Worm (Caenorhabditis elegans) whole organism, L2 larva: Measurements from ENCODE around the gene ZC15.1.
A peak's percentile ranks its signal among the peaks of the same experiment; 100 is the strongest.

Experiments used
- C34F6.9 ChIP-seq: fragments of 150-350 bp; optimal IDR thresholded peaks from 2 replicates; lab custom pipeline; 2014; ENCODE audit warnings: missing biosample characterization, missing genetic modification characterization
- R02D3.7 ChIP-seq: fragments of 150-350 bp; optimal IDR thresholded peaks from 2 replicates; lab custom pipeline; 2014; ENCODE audit warnings: missing biosample characterization, missing genetic modification characterization
- Y55F3AM.14 ChIP-seq: fragments of 200-800 bp; sonication (Bioruptor generic); optimal IDR thresholded peaks from 2 replicates; lab custom pipeline; 2018; ENCODE audit warnings: mild to moderate bottlenecking, missing genetic modification characterization, missing compliant biosample characterization
- ZK546.5 ChIP-seq: sonication (generic microtip); optimal IDR thresholded peaks from 2 replicates; lab custom pipeline; 2017; ENCODE audit warnings: missing biosample characterization, missing genetic modification characterization
- alr-1 ChIP-seq: fragments of 150-350 bp; optimal IDR thresholded peaks from 2 replicates; lab custom pipeline; 2014; ENCODE audit warnings: missing biosample characterization, missing genetic modification characterization
- aly-2 ChIP-seq: fragments of 150-350 bp; optimal IDR thresholded peaks from 2 replicates; lab custom pipeline; 2014; ENCODE audit warnings: missing biosample characterization, missing genetic modification characterization
- ama-1 ChIP-seq: fragments of 150-350 bp; optimal IDR thresholded peaks from 2 replicates; lab custom pipeline; 2018; ENCODE audit warnings: inconsistent platforms
- ceh-16 ChIP-seq: fragments of 150-350 bp; optimal IDR thresholded peaks from 2 replicates; lab custom pipeline; 2014; ENCODE audit warnings: missing biosample characterization, missing genetic modification characterization
- ceh-82 ChIP-seq: fragments of 150-350 bp; optimal IDR thresholded peaks from 2 replicates; lab custom pipeline; 2014; ENCODE audit warnings: missing biosample characterization, missing genetic modification characterization
- crh-2 ChIP-seq: sonication (generic microtip); optimal IDR thresholded peaks from 2 replicates; lab custom pipeline; 2017; ENCODE audit warnings: missing biosample characterization, missing genetic modification characterization
- dmd-4 ChIP-seq: sonication (generic microtip); optimal IDR thresholded peaks from 2 replicates; lab custom pipeline; 2017; ENCODE audit warnings: missing biosample characterization, missing genetic modification characterization
- elt-1 ChIP-seq: fragments of 150-350 bp; optimal IDR thresholded peaks from 2 replicates; lab custom pipeline; 2014; ENCODE audit warnings: missing biosample characterization, missing genetic modification characterization
- elt-3 ChIP-seq: sonication (generic microtip); optimal IDR thresholded peaks from 2 replicates; lab custom pipeline; 2017; ENCODE audit warnings: missing biosample characterization, missing genetic modification characterization
- fos-1 ChIP-seq: fragments of 150-350 bp; optimal IDR thresholded peaks from 2 replicates; lab custom pipeline; 2014; ENCODE audit warnings: missing biosample characterization, missing genetic modification characterization
- gmeb-1 ChIP-seq: fragments of 150-350 bp; optimal IDR thresholded peaks from 2 replicates; lab custom pipeline; 2014; ENCODE audit warnings: missing biosample characterization, missing genetic modification characterization
- lin-11 ChIP-seq: fragments of 150-350 bp; sonication (generic microtip); optimal IDR thresholded peaks from 2 replicates; lab custom pipeline; 2014; ENCODE audit warnings: missing biosample characterization, missing genetic modification characterization, inconsistent platforms, mixed read lengths
- lin-13 ChIP-seq: fragments of 150-350 bp; optimal IDR thresholded peaks from 2 replicates; lab custom pipeline; 2014; ENCODE audit warnings: missing biosample characterization, missing genetic modification reagents, missing genetic modification characterization
- lin-39 ChIP-seq: fragments of 150-350 bp; optimal IDR thresholded peaks from 2 replicates; lab custom pipeline; 2014; ENCODE audit warnings: missing biosample characterization, missing genetic modification reagents, missing genetic modification characterization
- lsy-2 ChIP-seq, 2 experiments: fragments of 150-350 bp in 1 of 2; sonication (generic microtip) in 1 of 2; optimal IDR thresholded peaks; 2 replicates each; lab custom pipeline; 2014 to 2017; ENCODE audit warnings: missing biosample characterization in 2 of 2, missing genetic modification characterization in 2 of 2
- mbf-1 ChIP-seq: sonication (generic microtip); optimal IDR thresholded peaks from 2 replicates; lab custom pipeline; 2017; ENCODE audit warnings: missing biosample characterization, missing genetic modification characterization
- mdl-1 ChIP-seq, 2 experiments: fragments of 150-350 bp in 1 of 2; sonication (generic microtip) in 1 of 2; optimal IDR thresholded peaks; 2 replicates each; lab custom pipeline; 2017; ENCODE audit warnings: missing biosample characterization in 2 of 2, missing genetic modification characterization in 2 of 2
- nhr-10 ChIP-seq: sonication (generic microtip); optimal IDR thresholded peaks from 2 replicates; lab custom pipeline; 2017; ENCODE audit warnings: missing biosample characterization, missing genetic modification characterization
- nhr-11 ChIP-seq: fragments of 150-350 bp; optimal IDR thresholded peaks from 2 replicates; lab custom pipeline; 2014; ENCODE audit warnings: missing biosample characterization, missing genetic modification characterization
- nhr-129 ChIP-seq: fragments of 150-350 bp; optimal IDR thresholded peaks from 2 replicates; lab custom pipeline; 2014; ENCODE audit warnings: missing biosample characterization, missing genetic modification characterization
- nhr-21 ChIP-seq: fragments of 150-350 bp; optimal IDR thresholded peaks from 2 replicates; lab custom pipeline; 2014; ENCODE audit warnings: missing biosample characterization, missing genetic modification characterization
- nhr-6 ChIP-seq: fragments of 150-350 bp; optimal IDR thresholded peaks from 2 replicates; lab custom pipeline; 2014; ENCODE audit warnings: missing biosample characterization, missing genetic modification characterization
- nhr-77 ChIP-seq: fragments of 150-350 bp; optimal IDR thresholded peaks from 2 replicates; lab custom pipeline; 2014; ENCODE audit warnings: missing biosample characterization, missing genetic modification characterization
- peb-1 ChIP-seq: fragments of 150-350 bp; optimal IDR thresholded peaks from 2 replicates; lab custom pipeline; 2014; ENCODE audit warnings: missing biosample characterization, missing genetic modification characterization
- sem-4 ChIP-seq: fragments of 150-350 bp; optimal IDR thresholded peaks from 2 replicates; lab custom pipeline; 2014; ENCODE audit warnings: missing biosample characterization, missing genetic modification reagents, missing genetic modification characterization
- skn-1 ChIP-seq: sonication (generic microtip); optimal IDR thresholded peaks from 2 replicates; lab custom pipeline; 2017; ENCODE audit warnings: missing biosample characterization, missing genetic modification characterization
- sma-3 ChIP-seq: sonication (generic microtip); optimal IDR thresholded peaks from 2 replicates; lab custom pipeline; 2016; ENCODE audit warnings: missing genetic modification reagents, missing genetic modification characterization, missing compliant biosample characterization
- sma-9 ChIP-seq, 2 experiments: fragments of 150-350 bp in 1 of 2; sonication (generic microtip) in 1 of 2; optimal IDR thresholded peaks; 2 replicates each; lab custom pipeline; 2014 to 2016; ENCODE audit warnings: missing genetic modification characterization in 2 of 2, mild to moderate bottlenecking in 1 of 2, missing biosample characterization in 1 of 2, missing compliant biosample characterization in 1 of 2, missing genetic modification reagents in 1 of 2, moderate library complexity in 1 of 2
- snpc-4 ChIP-seq: fragments of 150-350 bp; optimal IDR thresholded peaks from 2 replicates; lab custom pipeline; 2014; ENCODE audit warnings: missing biosample characterization, missing genetic modification characterization
- unc-55 ChIP-seq: fragments of 150-350 bp; sonication (generic microtip); optimal IDR thresholded peaks from 3 replicates; lab custom pipeline; 2014; ENCODE audit warnings: missing biosample characterization, missing genetic modification reagents, missing genetic modification characterization
- zag-1 ChIP-seq: fragments of 150-350 bp; optimal IDR thresholded peaks from 2 replicates; lab custom pipeline; 2014; ENCODE audit warnings: missing biosample characterization, missing genetic modification characterization
- ztf-1 ChIP-seq: fragments of 200-800 bp; sonication (Bioruptor generic); conservative IDR thresholded peaks from 2 replicates; pipeline ENCODE4 v1.3.6; 2022; ENCODE audit warnings: missing genetic modification characterization, missing compliant biosample characterization
- ztf-4 ChIP-seq: fragments of 150-350 bp; optimal IDR thresholded peaks from 2 replicates; lab custom pipeline; 2014; ENCODE audit warnings: missing biosample characterization, missing genetic modification characterization

Gene ZC15.1

DNA sequence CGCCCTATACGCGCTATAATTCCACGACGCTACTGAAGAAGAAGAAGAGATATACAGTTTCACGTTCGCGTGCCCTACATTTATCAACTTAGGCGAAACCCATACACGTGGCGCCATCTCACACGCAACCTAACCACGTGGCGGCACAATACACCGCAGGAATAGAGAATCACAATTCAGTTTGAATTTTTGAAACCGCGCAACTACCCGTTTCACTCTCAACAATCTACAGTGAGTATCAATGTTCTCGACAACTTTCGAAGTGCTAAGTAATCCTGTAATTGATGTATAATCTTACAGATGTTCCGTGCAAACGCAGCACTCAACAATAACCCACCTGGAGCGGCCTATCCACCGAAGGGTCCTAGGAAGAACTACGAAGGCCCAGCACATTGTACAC lies at the start of gene ZC15.1:
Gene ZC15.1 (plus strand): TSS at position 301 of the 400 bp plus-strand sequence.
- TF ChIP-seq mdl-1 (tag; optimal IDR thresholded peaks at IDR 0.05; lab: Kevin White, UChicago) (no peak), mbf-1 (tag; lab: Kevin White, UChicago) (no peak), ama-1 (lab: Kevin White, UChicago) (no peak), peb-1 (tag; lab: Kevin White, UChicago) (no peak)

ce11 chrV:20266992-20267391 lies 38.9 kb upstream of the ZC15.1 start, which contains the start of gene mdt-17:
TSS of gene mdt-17 (minus strand) at chrV:20267247.
- TF ChIP-seq fos-1 (tag; lab: Kevin White, UChicago) (no peak), nhr-77 (no peak)

DNA sequence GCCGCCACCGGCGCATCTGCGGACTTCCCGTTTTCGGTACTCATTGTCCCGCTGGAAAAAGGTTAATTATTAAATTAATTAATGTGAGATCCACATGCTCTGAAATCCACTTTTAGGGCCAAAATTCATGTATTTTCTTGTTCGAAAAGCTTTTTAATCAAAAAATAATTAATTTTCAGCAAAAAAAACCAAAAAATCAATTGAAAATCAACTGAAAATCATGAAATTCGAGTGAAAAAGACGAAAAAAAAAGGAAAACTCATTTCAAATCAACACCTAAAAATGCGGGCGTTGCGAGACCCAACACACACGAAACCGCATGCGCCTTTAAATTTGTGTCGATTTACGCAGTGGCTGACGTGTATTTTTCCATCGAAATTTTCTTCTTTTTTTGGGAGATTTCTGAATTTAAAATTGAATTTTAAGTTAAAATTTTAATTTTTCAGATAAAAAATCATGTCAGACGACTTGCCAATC lies 36.2 kb upstream of the ZC15.1 start, which contains the start of the genes prmt-1 and cdkr-3:
Gene prmt-1 (minus strand): TSS at position 51 of the 477 bp plus-strand sequence.
Gene cdkr-3 (plus strand): TSS at position 447 of the 477 bp plus-strand sequence.
- TF ChIP-seq crh-2 = peak; percentile 70
- no peak for TF ChIP-seq ztf-4 (tag; lab: Kevin White, UChicago)
- TF ChIP-seq lin-11 (tag; lab: Kevin White, UChicago) = no peak
- peak; percentile 5 for TF ChIP-seq fos-1 (tag; lab: Kevin White, UChicago)
- peak; percentile 48 for TF ChIP-seq lin-13 (GFP tag; lab: Kevin White, UChicago)
- peak; percentile 56 for TF ChIP-seq C34F6.9 (tag; lab: Kevin White, UChicago)
- peak; percentile 57 for TF ChIP-seq R02D3.7 (tag; lab: Kevin White, UChicago)
- TF ChIP-seq nhr-129 (tag; lab: Kevin White, UChicago) = peak; percentile 57
- no peak for TF ChIP-seq alr-1 (tag; lab: Kevin White, UChicago)
- no peak for TF ChIP-seq elt-1 (tag; lab: Kevin White, UChicago)
- TF ChIP-seq gmeb-1 (tag; lab: Kevin White, UChicago) = peak; percentile 55
- peak; percentile 12 for TF ChIP-seq sma-3
- peak in 1 of 2 experiments; percentile 69 for TF ChIP-seq lsy-2 (tag; optimal IDR thresholded peaks at IDR 0.05; lab: Kevin White, UChicago)
- TF ChIP-seq unc-55 (GFP tag; lab: Kevin White, UChicago) = peak; percentile 89

- TF ChIP-seq lin-39 = no peak
- no peak for TF ChIP-seq zag-1 (tag; lab: Kevin White, UChicago)
- no peak for TF ChIP-seq fos-1 (tag; lab: Kevin White, UChicago)
- TF ChIP-seq mdl-1 (tag; optimal IDR thresholded peaks at IDR 0.05; lab: Kevin White, UChicago) = no peak
- no peak for TF ChIP-seq nhr-10 (tag; lab: Kevin White, UChicago)
- TF ChIP-seq ceh-16 (tag; lab: Kevin White, UChicago) = no peak
- TF ChIP-seq ZK546.5 (tag; lab: Kevin White, UChicago) = no peak
- TF ChIP-seq elt-1 (tag; lab: Kevin White, UChicago) = no peak
- no peak for TF ChIP-seq sem-4
- no peak for TF ChIP-seq sma-9 (GFP tag; optimal IDR thresholded peaks at IDR 0.05; lab: Kevin White, UChicago)
- TF ChIP-seq sma-9 (tag; optimal IDR thresholded peaks at IDR 0.05; lab: Kevin White, UChicago) = no peak
- no peak for TF ChIP-seq aly-2 (tag; lab: Kevin White, UChicago)
- no peak for TF ChIP-seq C34F6.9 (tag; lab: Kevin White, UChicago)
- TF ChIP-seq nhr-21 (tag; lab: Kevin White, UChicago) = no peak
- no peak for TF ChIP-seq nhr-129 (tag; lab: Kevin White, UChicago)
These were observed 29.0 kb upstream of the ZC15.1 start for ce11 chrV:20276923-20277322.

DNA sequence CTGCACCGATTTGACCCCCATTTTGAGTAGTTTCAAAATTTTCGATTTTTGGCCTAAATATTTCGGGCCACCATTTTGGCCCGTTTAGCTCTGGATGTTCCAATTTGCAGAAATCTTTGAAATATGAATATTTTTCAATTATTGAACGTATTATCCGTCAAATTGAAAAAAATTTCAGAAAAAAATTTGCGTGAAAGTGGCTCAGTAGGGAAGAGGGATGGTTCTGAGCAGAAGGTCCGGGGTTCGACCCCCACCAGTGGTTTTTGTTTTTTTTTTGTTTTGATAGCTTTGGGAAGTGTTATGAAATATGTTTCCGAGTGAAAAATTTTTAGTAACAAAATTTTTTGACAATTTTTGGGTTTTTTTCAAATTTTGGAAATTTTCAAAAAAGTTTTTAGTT lies 26.6 kb upstream of the ZC15.1 start:
- no peak for TF ChIP-seq Y55F3AM.14 (GFP tag; lab: Kevin White, UChicago)
- no peak for TF ChIP-seq sem-4
- TF ChIP-seq ztf-4 (tag; lab: Kevin White, UChicago) = no peak
- TF ChIP-seq nhr-129 (tag; lab: Kevin White, UChicago) = no peak
- TF ChIP-seq nhr-11 = no peak
- no peak for TF ChIP-seq nhr-10 (tag; lab: Kevin White, UChicago)
- TF ChIP-seq skn-1 = no peak
- no peak for TF ChIP-seq ztf-1 (GFP tag; lab: Robert Waterston, UW)
- no peak for TF ChIP-seq zag-1 (tag; lab: Kevin White, UChicago)
- TF ChIP-seq nhr-21 (tag; lab: Kevin White, UChicago) = no peak
- no peak for TF ChIP-seq nhr-6 (tag; lab: Kevin White, UChicago)
- TF ChIP-seq snpc-4 = no peak
- no peak for TF ChIP-seq dmd-4 (tag; lab: Kevin White, UChicago)
- no peak for TF ChIP-seq lin-39
- no peak for TF ChIP-seq unc-55 (GFP tag; lab: Kevin White, UChicago)
- no peak for TF ChIP-seq elt-3 (tag; lab: Kevin White, UChicago)
- no peak for TF ChIP-seq ceh-82 (tag; lab: Kevin White, UChicago)
- TF ChIP-seq peb-1 (tag; lab: Kevin White, UChicago) = no peak
